Worm (Caenorhabditis elegans): ENCODE measurements around the gene F53B1.2.

ce11 chrX:2087716-2088115 is 21.1 kb upstream of the F53B1.2 start:
- no peak for TF ChIP-seq Y95B8A.8 (GFP tag; IDR thresholded peaks at IDR 0.05)
- TF ChIP-seq ama-1 (optimal IDR thresholded peaks at IDR 0.05) = no peak
- TF ChIP-seq ama-1 (GFP tag; optimal IDR thresholded peaks at IDR 0.05) = no peak

All from whole organism, young adult.